Worm (Caenorhabditis elegans) whole organism, L1 larva: Measurements from ENCODE around the gene srv-1.
A peak's percentile ranks its signal among the peaks of the same experiment; 100 is the strongest.

Experiments used
- C04F5.9 ChIP-seq: sonication (generic microtip); optimal IDR thresholded peaks from 2 replicates; lab custom pipeline; 2016; ENCODE audit warnings: missing genetic modification characterization, missing compliant biosample characterization
- C16A3.4 ChIP-seq: fragments of 150-350 bp; optimal IDR thresholded peaks from 2 replicates; lab custom pipeline; 2014; ENCODE audit warnings: missing biosample characterization, missing genetic modification characterization
- C34B4.2 ChIP-seq: sonication (generic microtip); optimal IDR thresholded peaks from 2 replicates; lab custom pipeline; 2017; ENCODE audit warnings: mild to moderate bottlenecking, missing genetic modification characterization, missing compliant biosample characterization
- F16B12.6 ChIP-seq: fragments of 150-350 bp; optimal IDR thresholded peaks from 2 replicates; lab custom pipeline; 2014; ENCODE audit warnings: missing biosample characterization, missing genetic modification characterization
- Y116A8C.19 ChIP-seq: sonication (generic microtip); optimal IDR thresholded peaks from 2 replicates; lab custom pipeline; 2016; ENCODE audit warnings: missing compliant biosample characterization, missing genetic modification characterization, borderline replicate concordance
- aha-1 ChIP-seq: fragments of 150-350 bp; optimal IDR thresholded peaks from 2 replicates; lab custom pipeline; 2014; ENCODE audit warnings: missing biosample characterization, missing genetic modification characterization
- alr-1 ChIP-seq: fragments of 200-800 bp; sonication (Bioruptor generic); optimal IDR thresholded peaks from 2 replicates; lab custom pipeline; 2018; ENCODE audit warnings: borderline replicate concordance, mild to moderate bottlenecking, missing genetic modification characterization, missing compliant biosample characterization
- aly-2 ChIP-seq: fragments of 150-350 bp; optimal IDR thresholded peaks from 2 replicates; lab custom pipeline; 2014; ENCODE audit warnings: missing biosample characterization, missing genetic modification characterization
- ama-1 ChIP-seq: fragments of 150-350 bp; optimal IDR thresholded peaks from 2 replicates; lab custom pipeline; 2014
- blmp-1 ChIP-seq: fragments of 150-350 bp; optimal IDR thresholded peaks from 2 replicates; lab custom pipeline; 2014; ENCODE audit warnings: missing biosample characterization, missing genetic modification characterization
- ceh-8 ChIP-seq: fragments of 200-800 bp; sonication (Bioruptor generic); optimal IDR thresholded peaks from 2 replicates; lab custom pipeline; 2018; ENCODE audit warnings: mild to moderate bottlenecking, missing genetic modification characterization, moderate library complexity, missing compliant biosample characterization
- ceh-82 ChIP-seq, 3 experiments: fragments of 150-350 bp in 1 of 3; sonication (generic microtip) in 2 of 3; optimal IDR thresholded peaks; 2 replicates each; lab custom pipeline; 2014 to 2017; ENCODE audit warnings: missing biosample characterization in 3 of 3, missing genetic modification characterization in 3 of 3
- ces-1 ChIP-seq: fragments of 150-350 bp; optimal IDR thresholded peaks from 2 replicates; lab custom pipeline; 2014; ENCODE audit warnings: missing biosample characterization, missing genetic modification reagents, missing genetic modification characterization
- dpl-1 ChIP-seq, 3 experiments: fragments of 150-350 bp in 2 of 3; sonication (generic microtip) in 1 of 3; optimal IDR thresholded peaks; 2 replicates each; lab custom pipeline; 2014 to 2017; ENCODE audit warnings: missing biosample characterization in 3 of 3, missing genetic modification characterization in 3 of 3, missing genetic modification reagents in 3 of 3
- efl-3 ChIP-seq: fragments of 200-800 bp; sonication (Bioruptor generic); optimal IDR thresholded peaks from 2 replicates; lab custom pipeline; 2018; ENCODE audit warnings: mild to moderate bottlenecking, missing genetic modification characterization, missing compliant biosample characterization
- egl-13 ChIP-seq: sonication (generic microtip); optimal IDR thresholded peaks from 2 replicates; lab custom pipeline; 2016; ENCODE audit warnings: missing genotype, missing genetic modification reagents, missing genetic modification characterization, missing compliant biosample characterization
- elt-2 ChIP-seq: sonication (generic microtip); optimal IDR thresholded peaks from 2 replicates; lab custom pipeline; 2016; ENCODE audit warnings: missing genetic modification characterization, mild to moderate bottlenecking, inconsistent platforms, missing compliant biosample characterization, missing genetic modification reagents
- ets-5 ChIP-seq: fragments of 200-800 bp; sonication (Bioruptor generic); IDR thresholded peaks from 2 replicates; pipeline ENCODE4 v1.3.6; 2022; ENCODE audit warnings: missing genetic modification characterization, missing compliant biosample characterization
- fkh-4 ChIP-seq: sonication (generic microtip); optimal IDR thresholded peaks from 2 replicates; lab custom pipeline; 2016; ENCODE audit warnings: missing compliant biosample characterization, missing genetic modification characterization, borderline replicate concordance
- fkh-8 ChIP-seq: sonication (generic microtip); optimal IDR thresholded peaks from 2 replicates; lab custom pipeline; 2016; ENCODE audit warnings: mild to moderate bottlenecking, missing genetic modification characterization, missing compliant biosample characterization
- grh-1 ChIP-seq: fragments of 200-800 bp; sonication (Bioruptor generic); IDR thresholded peaks from 2 replicates; pipeline ENCODE4 v1.3.6; 2022; ENCODE audit warnings: missing genetic modification reagents, missing genetic modification characterization, missing compliant biosample characterization
- hlh-4 ChIP-seq: sonication (generic microtip); optimal IDR thresholded peaks from 2 replicates; lab custom pipeline; 2016; ENCODE audit warnings: mild to moderate bottlenecking, missing genetic modification characterization, missing compliant biosample characterization
- hpl-2 ChIP-seq: fragments of 150-350 bp; optimal IDR thresholded peaks from 2 replicates; lab custom pipeline; 2014; ENCODE audit warnings: missing biosample characterization, missing genetic modification reagents, missing genetic modification characterization
- irx-1 ChIP-seq: sonication (generic microtip); optimal IDR thresholded peaks from 2 replicates; lab custom pipeline; 2016; ENCODE audit warnings: missing genetic modification characterization, missing compliant biosample characterization
- lin-13 ChIP-seq: fragments of 150-350 bp; optimal IDR thresholded peaks from 2 replicates; lab custom pipeline; 2014; ENCODE audit warnings: missing biosample characterization, missing genetic modification reagents, missing genetic modification characterization
- lin-14 ChIP-seq: fragments of 200-800 bp; sonication (Bioruptor generic); optimal IDR thresholded peaks from 2 replicates; lab custom pipeline; 2018; ENCODE audit warnings: mild to moderate bottlenecking, missing genetic modification characterization, moderate library complexity, missing compliant biosample characterization
- lsy-2 ChIP-seq, 2 experiments: fragments of 150-350 bp; optimal IDR thresholded peaks; 2 replicates each; lab custom pipeline; 2014; ENCODE audit warnings: missing biosample characterization in 2 of 2, missing genetic modification characterization in 2 of 2
- mab-9 ChIP-seq: fragments of 200-800 bp; sonication (Bioruptor generic); IDR thresholded peaks from 2 replicates; pipeline ENCODE4 v1.3.6; 2022; ENCODE audit warnings: missing genetic modification reagents, missing genetic modification characterization, missing compliant biosample characterization
- mdl-1 ChIP-seq, 2 experiments: fragments of 150-350 bp; optimal IDR thresholded peaks; 2 replicates each; lab custom pipeline; 2014 to 2017; ENCODE audit warnings: missing biosample characterization in 2 of 2, missing genetic modification characterization in 2 of 2, inconsistent platforms in 1 of 2
- mef-2 ChIP-seq: fragments of 150-350 bp; optimal IDR thresholded peaks from 2 replicates; lab custom pipeline; 2014; ENCODE audit warnings: missing biosample characterization, missing genetic modification characterization
- mep-1 ChIP-seq: fragments of 150-350 bp; optimal IDR thresholded peaks from 2 replicates; lab custom pipeline; 2014; ENCODE audit warnings: missing biosample characterization, missing genetic modification characterization
- nhr-12 ChIP-seq: sonication (generic microtip); optimal IDR thresholded peaks from 2 replicates; lab custom pipeline; 2017; ENCODE audit warnings: missing biosample characterization, missing genetic modification characterization
- nhr-20 ChIP-seq: sonication (generic microtip); optimal IDR thresholded peaks from 2 replicates; lab custom pipeline; 2016; ENCODE audit warnings: mild to moderate bottlenecking, missing genetic modification characterization, missing compliant biosample characterization
- nhr-237 ChIP-seq: fragments of 150-350 bp; optimal IDR thresholded peaks from 2 replicates; lab custom pipeline; 2014; ENCODE audit warnings: missing biosample characterization, missing genetic modification characterization
- nhr-28 ChIP-seq: fragments of 150-350 bp; optimal IDR thresholded peaks from 2 replicates; lab custom pipeline; 2014; ENCODE audit warnings: missing biosample characterization, missing genetic modification characterization
- nhr-47 ChIP-seq: sonication (generic microtip); optimal IDR thresholded peaks from 2 replicates; lab custom pipeline; 2016; ENCODE audit warnings: mild to moderate bottlenecking, missing genetic modification characterization, moderate library complexity, missing compliant biosample characterization
- nhr-71 ChIP-seq: sonication (generic microtip); optimal IDR thresholded peaks from 2 replicates; lab custom pipeline; 2016; ENCODE audit warnings: mild to moderate bottlenecking, missing genetic modification characterization, moderate library complexity, missing compliant biosample characterization
- nhr-76 ChIP-seq: sonication (generic microtip); optimal IDR thresholded peaks from 2 replicates; lab custom pipeline; 2017; ENCODE audit warnings: missing biosample characterization, missing genetic modification characterization
- nhr-84 ChIP-seq: sonication (generic microtip); optimal IDR thresholded peaks from 2 replicates; lab custom pipeline; 2017; ENCODE audit warnings: missing biosample characterization, missing genetic modification characterization
- pag-3 ChIP-seq: sonication (generic microtip); optimal IDR thresholded peaks from 2 replicates; lab custom pipeline; 2017; ENCODE audit warnings: missing genetic modification characterization, mild to moderate bottlenecking, missing compliant biosample characterization, antibody characterized with exemption, borderline replicate concordance; ENCODE audit not compliant: insufficient read depth
- pax-3 ChIP-seq: fragments of 200-800 bp; sonication (Bioruptor generic); optimal IDR thresholded peaks from 2 replicates; lab custom pipeline; 2018; ENCODE audit warnings: mild to moderate bottlenecking, missing genetic modification characterization, moderate library complexity, missing compliant biosample characterization
- pqm-1 ChIP-seq: sonication (generic microtip); optimal IDR thresholded peaks from 3 replicates; lab custom pipeline; 2017; ENCODE audit warnings: missing biosample characterization, missing genetic modification characterization
- skn-1 ChIP-seq: fragments of 150-350 bp; optimal IDR thresholded peaks from 2 replicates; lab custom pipeline; 2014; ENCODE audit warnings: missing biosample characterization, missing genetic modification characterization
- snu-23 ChIP-seq: sonication (generic microtip); optimal IDR thresholded peaks from 2 replicates; lab custom pipeline; 2016; ENCODE audit warnings: missing genetic modification characterization, missing compliant biosample characterization
- sox-4 ChIP-seq: sonication (generic microtip); optimal IDR thresholded peaks from 2 replicates; lab custom pipeline; 2016; ENCODE audit warnings: missing genetic modification characterization, missing compliant biosample characterization
- sup-37 ChIP-seq: fragments of 200-800 bp; sonication (Bioruptor generic); optimal IDR thresholded peaks from 2 replicates; lab custom pipeline; 2018; ENCODE audit warnings: mild to moderate bottlenecking, missing genetic modification characterization, missing compliant biosample characterization
- swsn-7 ChIP-seq: sonication (generic microtip); optimal IDR thresholded peaks from 2 replicates; lab custom pipeline; 2016; ENCODE audit warnings: missing genetic modification characterization, missing compliant biosample characterization
- tbx-2 ChIP-seq: sonication (generic microtip); optimal IDR thresholded peaks from 2 replicates; lab custom pipeline; 2016; ENCODE audit warnings: missing genetic modification characterization, missing compliant biosample characterization
- tlp-1 ChIP-seq: fragments of 150-350 bp; optimal IDR thresholded peaks from 2 replicates; lab custom pipeline; 2014; ENCODE audit warnings: missing biosample characterization, missing genetic modification characterization
- unc-62 ChIP-seq: fragments of 150-350 bp; optimal IDR thresholded peaks from 2 replicates; lab custom pipeline; 2014; ENCODE audit warnings: missing biosample characterization, missing genetic modification reagents, missing genetic modification characterization
- unc-98 ChIP-seq: fragments of 200-800 bp; sonication (Bioruptor generic); IDR thresholded peaks from 2 replicates; pipeline ENCODE4 v1.3.6; 2022; ENCODE audit warnings: missing genetic modification characterization, missing compliant biosample characterization
- xbp-1 ChIP-seq: sonication (generic microtip); optimal IDR thresholded peaks from 2 replicates; lab custom pipeline; 2016; ENCODE audit warnings: missing genetic modification characterization, missing compliant biosample characterization
- zag-1 ChIP-seq: fragments of 150-350 bp; optimal IDR thresholded peaks from 2 replicates; lab custom pipeline; 2014; ENCODE audit warnings: missing biosample characterization, missing genetic modification characterization
- zip-4 ChIP-seq: fragments of 200-800 bp; sonication (Bioruptor generic); optimal IDR thresholded peaks from 2 replicates; lab custom pipeline; 2018; ENCODE audit warnings: mild to moderate bottlenecking, missing genetic modification characterization, moderate library complexity, missing compliant biosample characterization

Gene srv-1

DNA sequence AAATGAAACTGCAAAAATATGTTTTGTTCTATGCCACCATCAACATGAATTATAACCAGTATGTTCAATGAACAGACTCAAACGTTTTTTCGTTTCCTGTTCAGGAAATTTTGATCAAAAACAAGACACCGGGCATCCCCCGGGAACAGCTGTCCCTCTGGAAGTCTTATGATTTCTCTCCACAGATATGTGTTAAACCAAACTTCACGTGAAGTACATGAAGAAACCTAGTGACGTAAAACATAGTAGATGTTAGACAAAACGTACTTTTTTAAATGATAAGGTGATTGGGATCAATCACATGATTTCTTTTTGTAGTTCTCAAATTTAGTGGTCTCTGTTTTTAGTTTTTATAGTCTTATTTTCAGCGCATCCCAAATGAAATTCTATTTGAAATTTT is 48.3 kb downstream of the srv-1 start (continued):
- TF ChIP-seq pax-3 (tag; lab: Kevin White, UChicago) (no peak), ces-1 (no peak), C16A3.4 (tag; lab: Kevin White, UChicago) (no peak), ceh-8 (GFP tag; lab: Kevin White, UChicago) (no peak), dpl-1 (GFP tag; optimal IDR thresholded peaks at IDR 0.05; lab: Kevin White, UChicago) (peak in 2 of 3 experiments; percentile 10 to 31), mef-2 (no peak), snu-23 (GFP tag; lab: Kevin White, UChicago) (peak; percentile 73), nhr-20 (tag; lab: Kevin White, UChicago) (peak; percentile 83), swsn-7 (peak; percentile 12), nhr-28 (tag; lab: Kevin White, UChicago) (no peak), hlh-4 (no peak), xbp-1 (tag; lab: Kevin White, UChicago) (no peak), hpl-2 (GFP tag; lab: Kevin White, UChicago) (no peak), nhr-76 (tag; lab: Kevin White, UChicago) (no peak), Y116A8C.19 (tag; lab: Kevin White, UChicago) (no peak), lsy-2 (tag; optimal IDR thresholded peaks at IDR 0.05; lab: Kevin White, UChicago) (peak; percentile 54 to 70), elt-2 (tag; lab: Kevin White, UChicago) (peak; percentile 11), unc-98 (GFP tag; lab: Robert Waterston, UW) (no peak), aha-1 (tag; lab: Kevin White, UChicago) (no peak), aly-2 (no peak), lin-14 (GFP tag; lab: Kevin White, UChicago) (peak; percentile 82), zip-4 (no peak), zag-1 (tag; lab: Kevin White, UChicago) (no peak), sox-4 (tag; lab: Kevin White, UChicago) (no peak), mep-1 (tag; lab: Kevin White, UChicago) (peak; percentile 21), nhr-237 (tag; lab: Kevin White, UChicago) (no peak), pqm-1 (tag; lab: Kevin White, UChicago) (no peak), efl-3 (GFP tag; lab: Kevin White, UChicago) (no peak), mab-9 (GFP tag; lab: Robert Waterston, UW) (no peak), nhr-47 (tag; lab: Kevin White, UChicago) (peak; percentile 44), lin-13 (peak; percentile 26), ceh-82 (tag; optimal IDR thresholded peaks at IDR 0.05; lab: Kevin White, UChicago) (no peak), C04F5.9 (tag; lab: Kevin White, UChicago) (no peak), fkh-8 (tag; lab: Kevin White, UChicago) (no peak), tbx-2 (tag; lab: Kevin White, UChicago) (peak; percentile 58), irx-1 (no peak), nhr-12 (no peak), grh-1 (GFP tag; lab: Robert Waterston, UW) (peak; percentile 50), tlp-1 (tag; lab: Kevin White, UChicago) (no peak), egl-13 (tag; lab: Kevin White, UChicago) (no peak), ama-1 (no peak), pag-3 (tag; lab: Kevin White, UChicago) (no peak), nhr-84 (tag; lab: Kevin White, UChicago) (no peak), blmp-1 (tag; lab: Kevin White, UChicago) (peak; percentile 48), alr-1 (tag; lab: Kevin White, UChicago) (no peak), mdl-1 (tag; optimal IDR thresholded peaks at IDR 0.05; lab: Kevin White, UChicago) (peak in 1 of 2 experiments; percentile 23), skn-1 (tag; lab: Kevin White, UChicago) (no peak), C34B4.2 (tag; lab: Kevin White, UChicago) (no peak), F16B12.6 (tag; lab: Kevin White, UChicago) (no peak), sup-37 (GFP tag; lab: Kevin White, UChicago) (no peak), fkh-4 (tag; lab: Kevin White, UChicago) (no peak), ets-5 (GFP tag; lab: Robert Waterston, UW) (no peak), nhr-71 (tag; lab: Kevin White, UChicago) (peak; percentile 91), unc-62 (GFP tag; lab: Kevin White, UChicago) (no peak)
